Fruit fly (Drosophila melanogaster) whole organism, adult: ENCODE measurements around the gene TotX.

ENCODE experiments used
- CG11617 ChIP-seq: fragments of 200-800 bp; sonication (Bioruptor generic); optimal IDR thresholded peaks from 2 replicates; lab custom pipeline; 2017; ENCODE audit warnings: mild to moderate bottlenecking, missing biosample characterization, missing genetic modification reagents, missing genetic modification characterization
- CG12768 ChIP-seq: fragments of 200-800 bp; sonication (Bioruptor generic); optimal IDR thresholded peaks from 2 replicates; lab custom pipeline; 2017; ENCODE audit warnings: missing biosample characterization, missing genetic modification characterization, mild to moderate bottlenecking, moderate library complexity, missing genetic modification reagents
- CG14711 ChIP-seq: fragments of 200-800 bp; sonication (Bioruptor generic); optimal IDR thresholded peaks from 2 replicates; lab custom pipeline; 2018; ENCODE audit warnings: missing biosample characterization, mild to moderate bottlenecking, missing genetic modification characterization, moderate library complexity
- CG1620 ChIP-seq: fragments of 200-800 bp; sonication (Bioruptor generic); optimal IDR thresholded peaks from 2 replicates; lab custom pipeline; 2016; ENCODE audit warnings: missing biosample characterization, missing genetic modification characterization
- CG33017 ChIP-seq: fragments of 200-800 bp; sonication (Bioruptor generic); optimal IDR thresholded peaks from 2 replicates; lab custom pipeline; 2018; ENCODE audit warnings: missing biosample characterization, mild to moderate bottlenecking, missing genetic modification characterization, moderate library complexity
- CG5204 ChIP-seq: fragments of 200-800 bp; sonication (Bioruptor generic); optimal IDR thresholded peaks from 2 replicates; lab custom pipeline; 2016; ENCODE audit warnings: missing biosample characterization, missing genetic modification characterization
- CG7045 ChIP-seq: fragments of 200-800 bp; sonication (Bioruptor generic); optimal IDR thresholded peaks from 2 replicates; lab custom pipeline; 2017; ENCODE audit warnings: missing biosample characterization, mild to moderate bottlenecking, missing genetic modification characterization
- CG7101 ChIP-seq: fragments of 200-800 bp; sonication (Bioruptor generic); optimal IDR thresholded peaks from 2 replicates; lab custom pipeline; 2018; ENCODE audit warnings: missing biosample characterization, mild to moderate bottlenecking, missing genetic modification characterization, moderate library complexity
- Clk ChIP-seq: fragments of 200-800 bp; sonication (Bioruptor generic); optimal IDR thresholded peaks from 2 replicates; lab custom pipeline; 2017; ENCODE audit warnings: missing biosample characterization, missing genetic modification characterization
- Crg-1 ChIP-seq: fragments of 200-800 bp; sonication (Bioruptor generic); optimal IDR thresholded peaks from 2 replicates; lab custom pipeline; 2016; ENCODE audit warnings: missing biosample characterization, missing genetic modification characterization
- Hr96 ChIP-seq: fragments of 200-800 bp; sonication (Bioruptor generic); optimal IDR thresholded peaks from 2 replicates; lab custom pipeline; 2016; ENCODE audit warnings: missing biosample characterization, missing genetic modification characterization
- Mnt ChIP-seq: fragments of 200-800 bp; sonication (Bioruptor generic); optimal IDR thresholded peaks from 2 replicates; lab custom pipeline; 2016; ENCODE audit warnings: missing biosample characterization, mild to moderate bottlenecking, missing genetic modification characterization
- bab1 ChIP-seq: fragments of 200-800 bp; sonication (Bioruptor generic); optimal IDR thresholded peaks from 3 replicates; lab custom pipeline; 2019; ENCODE audit warnings: missing biosample characterization, mild to moderate bottlenecking, missing genetic modification characterization, moderate library complexity
- cic ChIP-seq: fragments of 200-800 bp; sonication (Bioruptor generic); optimal IDR thresholded peaks from 2 replicates; lab custom pipeline; 2017; ENCODE audit warnings: missing biosample characterization, mild to moderate bottlenecking, missing genetic modification characterization, moderate library complexity
- cnc ChIP-seq, 2 experiments: fragments of >200 bp; optimal IDR thresholded peaks; 2 replicates each; lab custom pipeline; 2017
- kay ChIP-seq: fragments of 200-800 bp; sonication (Bioruptor generic); peaks from one replicate; lab custom pipeline; 2016; ENCODE audit warnings: missing biosample characterization, missing genetic modification characterization, borderline replicate concordance
- ovo ChIP-seq: fragments of 200-800 bp; sonication (Bioruptor generic); optimal IDR thresholded peaks from 2 replicates; lab custom pipeline; 2016; ENCODE audit warnings: missing biosample characterization, missing genetic modification characterization
- pad ChIP-seq: fragments of 200-800 bp; sonication (Bioruptor generic); optimal IDR thresholded peaks from 3 replicates; lab custom pipeline; 2017; ENCODE audit warnings: missing biosample characterization, missing genetic modification characterization, mild to moderate bottlenecking, moderate library complexity, missing genetic modification reagents
- tj ChIP-seq: fragments of 200-800 bp; sonication (Bioruptor generic); optimal IDR thresholded peaks from 3 replicates; lab custom pipeline; 2017; ENCODE audit warnings: missing biosample characterization, mild to moderate bottlenecking, missing genetic modification characterization, moderate library complexity
- toe ChIP-seq: fragments of 200-800 bp; sonication (Bioruptor generic); optimal IDR thresholded peaks from 2 replicates; lab custom pipeline; 2016; ENCODE audit warnings: missing biosample characterization, missing genetic modification characterization

TotX gene

dm6 chr3R:20905418-20905817 is at the start of gene TotX:
Gene TotX (minus strand): TSS chr3R:20905518.
- TF ChIP-seq CG14711 (tag; lab: Kevin White, UChicago) (no peak), cnc (optimal IDR thresholded peaks at IDR 0.05; lab: Kevin White, UChicago) (no peak), kay (GFP tag; lab: Kevin White, UChicago) (no peak), cic (GFP tag; lab: Kevin White, UChicago) (no peak), Mnt (GFP tag; lab: Kevin White, UChicago) (no peak), Hr96 (no peak), CG1620 (GFP tag; lab: Kevin White, UChicago) (no peak), tj (GFP tag; lab: Kevin White, UChicago) (no peak), CG7045 (GFP tag; lab: Kevin White, UChicago) (no peak), toe (GFP tag; lab: Kevin White, UChicago) (no peak), Crg-1 (GFP tag; lab: Kevin White, UChicago) (no peak), CG7101 (no peak), CG5204 (GFP tag; lab: Kevin White, UChicago) (no peak), CG33017 (no peak), CG12768 (GFP tag; lab: Kevin White, UChicago) (no peak), bab1 (GFP tag; lab: Kevin White, UChicago) (no peak)

dm6 chr3R:20955119-20955518 is 49.8 kb upstream of the TotX start:
- TF ChIP-seq Crg-1 (GFP tag; lab: Kevin White, UChicago): peak; percentile 29
- peak; percentile 14 for TF ChIP-seq CG14711 (tag; lab: Kevin White, UChicago)
- peak; percentile 17 for TF ChIP-seq CG1620 (GFP tag; lab: Kevin White, UChicago)
- no peak for TF ChIP-seq CG5204 (GFP tag; lab: Kevin White, UChicago)

dm6 chr3R:20954531-20954930 is 49.2 kb upstream of the TotX start:
- TF ChIP-seq Crg-1 (GFP tag; lab: Kevin White, UChicago) (no peak), CG33017 (no peak), CG7045 (GFP tag; lab: Kevin White, UChicago) (no peak), CG5204 (GFP tag; lab: Kevin White, UChicago) (no peak), CG1620 (GFP tag; lab: Kevin White, UChicago) (no peak), CG12768 (GFP tag; lab: Kevin White, UChicago) (no peak), bab1 (GFP tag; lab: Kevin White, UChicago) (no peak), pad (no peak), CG11617 (no peak), cnc (optimal IDR thresholded peaks at IDR 0.05; lab: Kevin White, UChicago) (no peak), CG14711 (tag; lab: Kevin White, UChicago) (no peak), Hr96 (no peak)

- TF ChIP-seq kay (GFP tag; lab: Kevin White, UChicago): no peak
- TF ChIP-seq tj (GFP tag; lab: Kevin White, UChicago): peak; percentile 91
These were observed 47.2 kb upstream of the TotX start for dm6 chr3R:20952423-20953013.

dm6 chr3R:20951353-20951955 is 46.1 kb upstream of the TotX start:
- no peak for TF ChIP-seq tj (GFP tag; lab: Kevin White, UChicago)
- TF ChIP-seq cic (GFP tag; lab: Kevin White, UChicago): peak; percentile 55

dm6 chr3R:20950677-20951018 is 45.3 kb upstream of the TotX start:
- TF ChIP-seq CG33017: peak; percentile 27
- TF ChIP-seq CG7101: no peak
- TF ChIP-seq cnc (optimal IDR thresholded peaks at IDR 0.05; lab: Kevin White, UChicago): no peak
- TF ChIP-seq cic (GFP tag; lab: Kevin White, UChicago): peak; percentile 42
- no peak for TF ChIP-seq Crg-1 (GFP tag; lab: Kevin White, UChicago)
- no peak for TF ChIP-seq CG12768 (GFP tag; lab: Kevin White, UChicago)
- no peak for TF ChIP-seq Clk (GFP tag; lab: Kevin White, UChicago)
- TF ChIP-seq tj (GFP tag; lab: Kevin White, UChicago): peak; percentile 70
- TF ChIP-seq bab1 (GFP tag; lab: Kevin White, UChicago): no peak
- TF ChIP-seq ovo (GFP tag; lab: Kevin White, UChicago): no peak
- TF ChIP-seq pad: no peak
- TF ChIP-seq CG1620 (GFP tag; lab: Kevin White, UChicago): no peak
- no peak for TF ChIP-seq CG7045 (GFP tag; lab: Kevin White, UChicago)
- TF ChIP-seq Mnt (GFP tag; lab: Kevin White, UChicago): no peak
- no peak for TF ChIP-seq CG14711 (tag; lab: Kevin White, UChicago)
- TF ChIP-seq CG5204 (GFP tag; lab: Kevin White, UChicago): no peak
- TF ChIP-seq toe (GFP tag; lab: Kevin White, UChicago): no peak
- TF ChIP-seq CG11617: no peak
